Fruit fly (Drosophila melanogaster) whole organism: ENCODE results near the gene robl37BC.

Source experiments
- CG8478 ChIP-seq: fragments of >200 bp; optimal IDR thresholded peaks from 2 replicates; lab custom pipeline; 2018; ENCODE audit warnings: inconsistent platforms
- Dll ChIP-seq: fragments of >200 bp; optimal IDR thresholded peaks from 2 replicates; lab custom pipeline; 2017
- EcR ChIP-seq, 2 experiments: fragments of >200 bp; optimal IDR thresholded peaks; 2 replicates each; lab custom pipeline; 2017; ENCODE audit warnings: missing biosample characterization in 2 of 2, missing genetic modification characterization in 2 of 2, missing genetic modification reagents in 2 of 2
- pan ChIP-seq: fragments of >200 bp; optimal IDR thresholded peaks from 2 replicates; lab custom pipeline; 2017
- psq ChIP-seq: fragments of >200 bp; optimal IDR thresholded peaks from 2 replicates; lab custom pipeline; 2017
- usp ChIP-seq: fragments of >200 bp; optimal IDR thresholded peaks from 2 replicates; lab custom pipeline; 2017; ENCODE audit warnings: missing biosample characterization, missing genetic modification characterization, mixed read lengths

The robl37BC gene

dm6 chr2L:19018266-19018665, 7.6 kb downstream of the robl37BC start:
- TF ChIP-seq EcR (GFP tag; optimal IDR thresholded peaks at IDR 0.05; lab: Kevin White, UChicago) (no peak), psq (lab: Kevin White, UChicago) (no peak), Dll (lab: Kevin White, UChicago) (no peak), CG8478 (lab: Kevin White, UChicago) (no peak), pan (lab: Kevin White, UChicago) (no peak), usp (GFP tag; lab: Kevin White, UChicago) (no peak)

- TF ChIP-seq pan (lab: Kevin White, UChicago) = no peak
- TF ChIP-seq Dll (lab: Kevin White, UChicago) = no peak
- no peak for TF ChIP-seq CG8478 (lab: Kevin White, UChicago)
- TF ChIP-seq psq (lab: Kevin White, UChicago) = no peak
- TF ChIP-seq EcR (GFP tag; optimal IDR thresholded peaks at IDR 0.05; lab: Kevin White, UChicago) = no peak
- no peak for TF ChIP-seq usp (GFP tag; lab: Kevin White, UChicago)
Measured at dm6 chr2L:19019160-19019592, 8.5 kb downstream of the robl37BC start.

- no peak for TF ChIP-seq usp (GFP tag; lab: Kevin White, UChicago)
- TF ChIP-seq psq (lab: Kevin White, UChicago) = no peak
- no peak for TF ChIP-seq CG8478 (lab: Kevin White, UChicago)
- no peak for TF ChIP-seq Dll (lab: Kevin White, UChicago)
- TF ChIP-seq pan (lab: Kevin White, UChicago) = no peak
- no peak for TF ChIP-seq EcR (GFP tag; optimal IDR thresholded peaks at IDR 0.05; lab: Kevin White, UChicago)
Measured at dm6 chr2L:19019640-19020039, 9.0 kb downstream of the robl37BC start.

- TF ChIP-seq pan (lab: Kevin White, UChicago) = no peak
- TF ChIP-seq usp (GFP tag; lab: Kevin White, UChicago) = no peak
- no peak for TF ChIP-seq EcR (GFP tag; optimal IDR thresholded peaks at IDR 0.05; lab: Kevin White, UChicago)
- TF ChIP-seq CG8478 (lab: Kevin White, UChicago) = no peak
- TF ChIP-seq Dll (lab: Kevin White, UChicago) = no peak
- no peak for TF ChIP-seq psq (lab: Kevin White, UChicago)
Measured at dm6 chr2L:19021278-19022220, 10.9 kb downstream of the robl37BC start.

- TF ChIP-seq pan (lab: Kevin White, UChicago) = no peak
- TF ChIP-seq CG8478 (lab: Kevin White, UChicago) = no peak
- TF ChIP-seq Dll (lab: Kevin White, UChicago) = no peak
- no peak for TF ChIP-seq usp (GFP tag; lab: Kevin White, UChicago)
- no peak for TF ChIP-seq psq (lab: Kevin White, UChicago)
- no peak for TF ChIP-seq EcR (GFP tag; optimal IDR thresholded peaks at IDR 0.05; lab: Kevin White, UChicago)
Measured at dm6 chr2L:19022221-19022516, 11.5 kb downstream of the robl37BC start, which contains the start of gene CG15172. Gene CG15172 (plus strand): TSS chr2L:19022417.

- TF ChIP-seq psq (lab: Kevin White, UChicago) = no peak
- no peak for TF ChIP-seq EcR (GFP tag; optimal IDR thresholded peaks at IDR 0.05; lab: Kevin White, UChicago)
- TF ChIP-seq pan (lab: Kevin White, UChicago) = no peak
Measured at dm6 chr2L:19023972-19024743, 13.5 kb downstream of the robl37BC start.

- TF ChIP-seq pan (lab: Kevin White, UChicago) = no peak
- TF ChIP-seq psq (lab: Kevin White, UChicago) = no peak
- TF ChIP-seq usp (GFP tag; lab: Kevin White, UChicago) = no peak
Measured at dm6 chr2L:19024744-19025059, 14.0 kb downstream of the robl37BC start.

dm6 chr2L:19026491-19027197, 16.0 kb downstream of the robl37BC start:
- TF ChIP-seq pan (lab: Kevin White, UChicago) (no peak), Dll (lab: Kevin White, UChicago) (no peak), psq (lab: Kevin White, UChicago) (no peak), usp (GFP tag; lab: Kevin White, UChicago) (no peak), CG8478 (lab: Kevin White, UChicago) (no peak), EcR (GFP tag; optimal IDR thresholded peaks at IDR 0.05; lab: Kevin White, UChicago) (no peak)

- TF ChIP-seq pan (lab: Kevin White, UChicago) (no peak), Dll (lab: Kevin White, UChicago) (no peak), usp (GFP tag; lab: Kevin White, UChicago) (no peak), EcR (GFP tag; optimal IDR thresholded peaks at IDR 0.05; lab: Kevin White, UChicago) (no peak), psq (lab: Kevin White, UChicago) (no peak), CG8478 (lab: Kevin White, UChicago) (no peak)
Measured at dm6 chr2L:19027246-19027886, 16.7 kb downstream of the robl37BC start, which contains the start of gene Sidpn. Gene Sidpn (plus strand): TSS chr2L:19027710.

dm6 chr2L:19033288-19033687, 22.6 kb downstream of the robl37BC start, which contains the start of gene hook:
Gene hook (minus strand): TSS chr2L:19033498.
- TF ChIP-seq EcR (GFP tag; optimal IDR thresholded peaks at IDR 0.05; lab: Kevin White, UChicago) (no peak), Dll (lab: Kevin White, UChicago) (no peak), psq (lab: Kevin White, UChicago) (no peak), usp (GFP tag; lab: Kevin White, UChicago) (no peak), pan (lab: Kevin White, UChicago) (no peak), CG8478 (lab: Kevin White, UChicago) (no peak)
